Worm (Caenorhabditis elegans) whole organism, late embryonic: ENCODE data around the gene acn-1.

Experiments used
- C08G9.2 ChIP-seq: sonication (generic microtip); optimal IDR thresholded peaks from 2 replicates; lab custom pipeline; 2016; ENCODE audit warnings: mild to moderate bottlenecking, missing genetic modification characterization, moderate library complexity, missing compliant biosample characterization
- C38D4.7 ChIP-seq: fragments of 200-800 bp; sonication (Bioruptor generic); optimal IDR thresholded peaks from 2 replicates; lab custom pipeline; 2018; ENCODE audit warnings: mild to moderate bottlenecking, missing genetic modification characterization, moderate library complexity, missing compliant biosample characterization
- F13H6.1 ChIP-seq: sonication (generic microtip); optimal IDR thresholded peaks from 2 replicates; lab custom pipeline; 2016; ENCODE audit warnings: missing genetic modification characterization, missing compliant biosample characterization
- K02D7.2 ChIP-seq: sonication (generic microtip); optimal IDR thresholded peaks from 2 replicates; lab custom pipeline; 2017; ENCODE audit warnings: mild to moderate bottlenecking, missing genetic modification characterization, missing compliant biosample characterization
- ahr-1 ChIP-seq: sonication (generic microtip); optimal IDR thresholded peaks from 2 replicates; lab custom pipeline; 2016; ENCODE audit warnings: missing genetic modification characterization, missing compliant biosample characterization
- ceh-2 ChIP-seq: sonication (generic microtip); optimal IDR thresholded peaks from 2 replicates; lab custom pipeline; 2016; ENCODE audit warnings: missing genotype, missing genetic modification characterization, missing compliant biosample characterization
- ceh-22 ChIP-seq: sonication (generic microtip); optimal IDR thresholded peaks from 2 replicates; lab custom pipeline; 2017; ENCODE audit warnings: missing biosample characterization, missing genetic modification characterization
- ceh-34 ChIP-seq: sonication (generic microtip); optimal IDR thresholded peaks from 2 replicates; lab custom pipeline; 2016; ENCODE audit warnings: mild to moderate bottlenecking, missing genetic modification characterization, missing compliant biosample characterization
- ceh-45 ChIP-seq: fragments of 200-800 bp; sonication (Bioruptor generic); IDR thresholded peaks from 2 replicates; pipeline ENCODE4 v1.3.6; 2022; ENCODE audit warnings: missing genetic modification reagents, missing genetic modification characterization, missing compliant biosample characterization
- ceh-6 ChIP-seq: fragments of 200-800 bp; sonication (Bioruptor generic); optimal IDR thresholded peaks from 2 replicates; lab custom pipeline; 2018; ENCODE audit warnings: mild to moderate bottlenecking, missing genetic modification characterization, missing compliant biosample characterization
- ceh-9 ChIP-seq: sonication (generic microtip); optimal IDR thresholded peaks from 2 replicates; lab custom pipeline; 2016; ENCODE audit warnings: mild to moderate bottlenecking, missing genetic modification characterization, inconsistent platforms, missing compliant biosample characterization
- che-1 ChIP-seq: sonication (generic microtip); optimal IDR thresholded peaks from 2 replicates; lab custom pipeline; 2016; ENCODE audit warnings: mild to moderate bottlenecking, missing genetic modification characterization, missing compliant biosample characterization
- dve-1 ChIP-seq: sonication (generic microtip); optimal IDR thresholded peaks from 2 replicates; lab custom pipeline; 2017; ENCODE audit warnings: antibody characterized with exemption, mild to moderate bottlenecking, missing genetic modification characterization, missing compliant biosample characterization
- ets-4 ChIP-seq: sonication (generic microtip); optimal IDR thresholded peaks from 2 replicates; lab custom pipeline; 2016; ENCODE audit warnings: missing genetic modification characterization, missing compliant biosample characterization
- fax-1 ChIP-seq: sonication (generic microtip); optimal IDR thresholded peaks from 2 replicates; lab custom pipeline; 2016; ENCODE audit warnings: missing genotype, missing genetic modification characterization, missing compliant biosample characterization
- gmeb-2 ChIP-seq: sonication (generic microtip); optimal IDR thresholded peaks from 2 replicates; lab custom pipeline; 2016; ENCODE audit warnings: missing genetic modification characterization, inconsistent platforms, missing compliant biosample characterization
- hlh-13 ChIP-seq: fragments of 200-800 bp; sonication (Bioruptor generic); optimal IDR thresholded peaks from 2 replicates; lab custom pipeline; 2018; ENCODE audit warnings: mild to moderate bottlenecking, missing genetic modification characterization, missing compliant biosample characterization
- hlh-15 ChIP-seq: sonication (generic microtip); optimal IDR thresholded peaks from 2 replicates; lab custom pipeline; 2016; ENCODE audit warnings: missing genetic modification characterization, missing compliant biosample characterization
- hlh-30 ChIP-seq: sonication (generic microtip); optimal IDR thresholded peaks from 2 replicates; lab custom pipeline; 2017; ENCODE audit warnings: antibody characterized with exemption, missing genetic modification characterization, missing compliant biosample characterization; ENCODE audit not compliant: insufficient read depth
- hlh-6 ChIP-seq: sonication (generic microtip); optimal IDR thresholded peaks from 2 replicates; lab custom pipeline; 2016; ENCODE audit warnings: missing genotype, missing genetic modification characterization, missing compliant biosample characterization
- hlh-8 ChIP-seq: sonication (generic microtip); optimal IDR thresholded peaks from 2 replicates; lab custom pipeline; 2016; ENCODE audit warnings: missing genotype, missing genetic modification characterization, missing compliant biosample characterization
- lim-6 ChIP-seq: sonication (generic microtip); optimal IDR thresholded peaks from 2 replicates; lab custom pipeline; 2016; ENCODE audit warnings: missing genetic modification characterization, missing compliant biosample characterization
- lin-11 ChIP-seq: fragments of 200-800 bp; sonication (Bioruptor generic); optimal IDR thresholded peaks from 2 replicates; lab custom pipeline; 2018; ENCODE audit warnings: mild to moderate bottlenecking, missing genetic modification characterization, missing compliant biosample characterization
- madf-2 ChIP-seq: sonication (generic microtip); optimal IDR thresholded peaks from 2 replicates; lab custom pipeline; 2017; ENCODE audit warnings: missing genetic modification characterization, missing compliant biosample characterization
- nfya-1 ChIP-seq: sonication (generic microtip); optimal IDR thresholded peaks from 2 replicates; lab custom pipeline; 2017; ENCODE audit warnings: missing genetic modification characterization, mild to moderate bottlenecking, missing compliant biosample characterization, antibody characterized with exemption, moderate library complexity
- npax-4 ChIP-seq: sonication (generic microtip); optimal IDR thresholded peaks from 2 replicates; lab custom pipeline; 2016; ENCODE audit warnings: missing genetic modification characterization, missing compliant biosample characterization
- pax-1 ChIP-seq: fragments of 150-350 bp; optimal IDR thresholded peaks from 2 replicates; lab custom pipeline; 2014; ENCODE audit warnings: missing biosample characterization, missing genetic modification characterization
- pros-1 ChIP-seq: fragments of 150-350 bp; optimal IDR thresholded peaks from 2 replicates; lab custom pipeline; 2014; ENCODE audit warnings: missing biosample characterization, missing genetic modification reagents, missing genetic modification characterization
- ref-2 ChIP-seq: sonication (generic microtip); optimal IDR thresholded peaks from 2 replicates; lab custom pipeline; 2016; ENCODE audit warnings: missing genetic modification characterization, missing compliant biosample characterization
- rnt-1 ChIP-seq: sonication (generic microtip); optimal IDR thresholded peaks from 2 replicates; lab custom pipeline; 2016; ENCODE audit warnings: missing genetic modification characterization, missing compliant biosample characterization
- sdc-2 ChIP-seq: sonication (generic microtip); optimal IDR thresholded peaks from 2 replicates; lab custom pipeline; 2016; ENCODE audit warnings: missing genotype, missing genetic modification characterization, missing compliant biosample characterization
- sox-2 ChIP-seq: fragments of 200-800 bp; sonication (Bioruptor generic); IDR thresholded peaks from 2 replicates; pipeline ENCODE4 v1.3.6; 2022; ENCODE audit warnings: missing genetic modification reagents, missing genetic modification characterization, missing compliant biosample characterization
- sox-4 ChIP-seq: sonication (generic microtip); optimal IDR thresholded peaks from 2 replicates; lab custom pipeline; 2017; ENCODE audit warnings: mild to moderate bottlenecking, missing genetic modification characterization, inconsistent platforms, missing compliant biosample characterization
- tbx-2 ChIP-seq: sonication (generic microtip); optimal IDR thresholded peaks from 2 replicates; lab custom pipeline; 2016; ENCODE audit warnings: missing genetic modification characterization, missing compliant biosample characterization
- tbx-7 ChIP-seq: sonication (generic microtip); optimal IDR thresholded peaks from 2 replicates; lab custom pipeline; 2016; ENCODE audit warnings: missing genotype, missing genetic modification characterization, missing compliant biosample characterization
- unc-86 ChIP-seq: sonication (generic microtip); optimal IDR thresholded peaks from 2 replicates; lab custom pipeline; 2016; ENCODE audit warnings: missing genetic modification characterization, missing compliant biosample characterization
- ztf-16 ChIP-seq: sonication (generic microtip); optimal IDR thresholded peaks from 2 replicates; lab custom pipeline; 2017; ENCODE audit warnings: missing genetic modification characterization, missing compliant biosample characterization

Gene acn-1

ce11 chrX:5111894-5112293 is 15.0 kb upstream of the acn-1 start:
- no peak for TF ChIP-seq gmeb-2
- no peak for TF ChIP-seq npax-4 (tag; lab: Kevin White, UChicago)
- no peak for TF ChIP-seq hlh-15
- no peak for TF ChIP-seq sdc-2 (tag; lab: Kevin White, UChicago)
- TF ChIP-seq hlh-6, result no peak
- TF ChIP-seq nfya-1 (tag; lab: Kevin White, UChicago), result no peak
- TF ChIP-seq F13H6.1 (tag; lab: Kevin White, UChicago), result no peak
- no peak for TF ChIP-seq madf-2 (tag; lab: Kevin White, UChicago)
- TF ChIP-seq ceh-22 (tag; lab: Kevin White, UChicago), result no peak
- TF ChIP-seq tbx-7 (tag; lab: Kevin White, UChicago), result no peak
- no peak for TF ChIP-seq pax-1 (tag; lab: Kevin White, UChicago)
- no peak for TF ChIP-seq lin-11 (tag; lab: Kevin White, UChicago)
- no peak for TF ChIP-seq lim-6 (tag; lab: Kevin White, UChicago)

ce11 chrX:5109130-5109529 is 12.3 kb upstream of the acn-1 start, which contains the start of gene C42D8.1:
Gene C42D8.1 (plus strand): TSS chrX:5109506.
- TF ChIP-seq dve-1 (tag; lab: Kevin White, UChicago), result no peak
- TF ChIP-seq ceh-34, result no peak

ce11 chrX:5106942-5107341 is 10.1 kb upstream of the acn-1 start, which contains the start of gene C42D8.9:
Gene C42D8.9 (minus strand): TSS chrX:5107042.
- TF ChIP-seq ceh-2, result no peak
- no peak for TF ChIP-seq ets-4
- no peak for TF ChIP-seq nfya-1 (tag; lab: Kevin White, UChicago)
- TF ChIP-seq che-1 (tag; lab: Kevin White, UChicago), result no peak
- TF ChIP-seq ref-2 (tag; lab: Kevin White, UChicago), result no peak
- TF ChIP-seq rnt-1 (tag; lab: Kevin White, UChicago), result no peak

ce11 chrX:5106187-5106694 is 9.4 kb upstream of the acn-1 start:
- no peak for TF ChIP-seq K02D7.2 (tag; lab: Kevin White, UChicago)
- TF ChIP-seq ceh-45 (GFP tag; lab: Robert Waterston, UW), result no peak
- TF ChIP-seq ahr-1 (tag; lab: Kevin White, UChicago), result no peak
- TF ChIP-seq ceh-2, result no peak
- no peak for TF ChIP-seq tbx-2

ce11 chrX:5105703-5106102 is 8.8 kb upstream of the acn-1 start:
- TF ChIP-seq ceh-6 (GFP tag; lab: Kevin White, UChicago), result no peak
- no peak for TF ChIP-seq unc-86 (tag; lab: Kevin White, UChicago)
- TF ChIP-seq fax-1 (tag; lab: Kevin White, UChicago), result no peak
- no peak for TF ChIP-seq che-1 (tag; lab: Kevin White, UChicago)
- no peak for TF ChIP-seq lim-6 (tag; lab: Kevin White, UChicago)
- no peak for TF ChIP-seq ztf-16 (tag; lab: Kevin White, UChicago)
- TF ChIP-seq ceh-34, result no peak
- TF ChIP-seq ceh-9 (tag; lab: Kevin White, UChicago), result no peak
- TF ChIP-seq pros-1, result no peak
- no peak for TF ChIP-seq hlh-8 (tag; lab: Kevin White, UChicago)
- no peak for TF ChIP-seq sox-4 (tag; lab: Kevin White, UChicago)

- TF ChIP-seq ets-4 (no peak), ref-2 (tag; lab: Kevin White, UChicago) (no peak), lin-11 (tag; lab: Kevin White, UChicago) (no peak), hlh-30 (tag; lab: Kevin White, UChicago) (no peak), hlh-13 (GFP tag; lab: Kevin White, UChicago) (no peak), ceh-34 (no peak), sox-2 (GFP tag; lab: Robert Waterston, UW) (no peak), C08G9.2 (tag; lab: Kevin White, UChicago) (no peak), ceh-2 (no peak), C38D4.7 (GFP tag; lab: Kevin White, UChicago) (no peak)
- TF ChIP-seq, all 69 proteins: peak for 0
These were observed 6.6 kb upstream of the acn-1 start for ce11 chrX:5103422-5103821.
